Fruit fly (Drosophila melanogaster) whole organism, wandering third instar larva: Measurements from ENCODE around the gene CG6398.

ENCODE experiments used
- CG32264 ChIP-seq: fragments of 200-800 bp; sonication (Bioruptor generic); optimal IDR thresholded peaks from 2 replicates; lab custom pipeline; 2016; ENCODE audit warnings: missing biosample characterization, missing genetic modification characterization
- CG9705 ChIP-seq: fragments of 200-800 bp; sonication (Bioruptor generic); optimal IDR thresholded peaks from 2 replicates; lab custom pipeline; 2018; ENCODE audit warnings: missing biosample characterization, mild to moderate bottlenecking, missing genetic modification characterization
- CrebA ChIP-seq: fragments of 200-800 bp; sonication (Bioruptor generic); optimal IDR thresholded peaks from 2 replicates; lab custom pipeline; 2016; ENCODE audit warnings: missing biosample characterization, mild to moderate bottlenecking, missing genetic modification characterization, borderline replicate concordance
- Dfd ChIP-seq: fragments of >200 bp; optimal IDR thresholded peaks from 2 replicates; lab custom pipeline; 2017; ENCODE audit warnings: missing biosample characterization, missing genetic modification characterization
- GATAd ChIP-seq: sonication (Bioruptor generic); optimal IDR thresholded peaks from 2 replicates; lab custom pipeline; 2016; ENCODE audit warnings: missing biosample characterization, missing genetic modification characterization
- HLH106 ChIP-seq: fragments of 200-800 bp; optimal IDR thresholded peaks from 3 replicates; lab custom pipeline; 2019; ENCODE audit warnings: missing biosample characterization, mild to moderate bottlenecking, missing genetic modification characterization, moderate library complexity
- Hr78 ChIP-seq: fragments of >200 bp; optimal IDR thresholded peaks from 2 replicates; lab custom pipeline; 2017; ENCODE audit warnings: missing biosample characterization, missing genetic modification characterization
- Jra ChIP-seq: sonication (Bioruptor generic); optimal IDR thresholded peaks from 2 replicates; lab custom pipeline; 2016; ENCODE audit warnings: missing biosample characterization, missing genetic modification characterization
- Mio ChIP-seq: sonication (Bioruptor generic); optimal IDR thresholded peaks from 2 replicates; lab custom pipeline; 2016; ENCODE audit warnings: missing biosample characterization, missing genetic modification characterization
- Myc ChIP-seq: fragments of >200 bp; optimal IDR thresholded peaks from 2 replicates; lab custom pipeline; 2017
- N ChIP-seq: fragments of >200 bp; optimal IDR thresholded peaks from 2 replicates; lab custom pipeline; 2018; ENCODE audit warnings: missing biosample characterization, missing external identifiers, missing genetic modification characterization
- OdsH ChIP-seq: fragments of 200-800 bp; sonication (Bioruptor generic); optimal IDR thresholded peaks from 2 replicates; lab custom pipeline; 2016; ENCODE audit warnings: missing biosample characterization, mild to moderate bottlenecking, missing genetic modification characterization
- Rel ChIP-seq, 2 experiments: fragments of 200-800 bp; sonication (Bioruptor generic) in 1 of 2; optimal IDR thresholded peaks; 2 replicates in 1 of 2; 3 replicates in 1 of 2; lab custom pipeline; 2016 to 2019; ENCODE audit warnings: mild to moderate bottlenecking in 2 of 2, missing biosample characterization in 2 of 2, missing genetic modification characterization in 2 of 2, moderate library complexity in 1 of 2
- Sp1 ChIP-seq: fragments of 200-800 bp; sonication (Bioruptor generic); optimal IDR thresholded peaks from 3 replicates; lab custom pipeline; 2019; ENCODE audit warnings: missing biosample characterization, mild to moderate bottlenecking, missing genetic modification characterization, moderate library complexity
- Vsx2 ChIP-seq: fragments of 200-300, 225-300 bp; sonication (Bioruptor generic); optimal IDR thresholded peaks from 2 replicates; lab custom pipeline; 2018; ENCODE audit warnings: missing biosample characterization, missing genetic modification characterization; ENCODE audit not compliant: partially characterized antibody
- br ChIP-seq: fragments of 200-800 bp; sonication (Bioruptor generic); optimal IDR thresholded peaks from 2 replicates; lab custom pipeline; 2016; ENCODE audit warnings: missing biosample characterization, missing genetic modification characterization
- brk ChIP-seq: fragments of 200-800 bp; sonication (Bioruptor generic); optimal IDR thresholded peaks from 2 replicates; lab custom pipeline; 2016; ENCODE audit warnings: missing biosample characterization, mild to moderate bottlenecking, missing genetic modification characterization
- dl ChIP-seq, 2 experiments: fragments of 175-275, 200-275 bp in 1 of 2; fragments of 200-275 bp in 1 of 2; sonication (Bioruptor generic); optimal IDR thresholded peaks; lab custom pipeline; 2018; ENCODE audit warnings: mild to moderate bottlenecking in 2 of 2, missing biosample characterization in 2 of 2, missing genetic modification characterization in 2 of 2, moderate library complexity in 2 of 2; ENCODE audit not compliant: partially characterized antibody in 2 of 2, insufficient read depth in 1 of 2
- dsf ChIP-seq: sonication (Bioruptor generic); optimal IDR thresholded peaks from 2 replicates; lab custom pipeline; 2016; ENCODE audit warnings: missing biosample characterization, missing genetic modification characterization, borderline replicate concordance
- ey ChIP-seq: fragments of 200-800 bp; sonication (Bioruptor generic); optimal IDR thresholded peaks from 2 replicates; lab custom pipeline; 2016; ENCODE audit warnings: missing biosample characterization, missing genetic modification characterization
- foxo ChIP-seq, 2 experiments: fragments of 200-800 bp; sonication (Bioruptor generic); optimal IDR thresholded peaks; 2 replicates in 1 of 2; 3 replicates in 1 of 2; lab custom pipeline; 2016 to 2017; ENCODE audit warnings: missing biosample characterization in 2 of 2, missing genetic modification characterization in 2 of 2
- fru ChIP-seq: fragments of 200-800 bp; sonication (Bioruptor generic); optimal IDR thresholded peaks from 3 replicates; lab custom pipeline; 2016; ENCODE audit warnings: missing biosample characterization, mild to moderate bottlenecking, missing genetic modification characterization
- h ChIP-seq: fragments of 200-800 bp; sonication (Bioruptor generic); optimal IDR thresholded peaks from 3 replicates; lab custom pipeline; 2016; ENCODE audit warnings: missing biosample characterization, mild to moderate bottlenecking, missing genetic modification characterization
- jim ChIP-seq: fragments of 175-275, 200-325 bp; sonication (Bioruptor generic); optimal IDR thresholded peaks from 2 replicates; lab custom pipeline; 2016; ENCODE audit warnings: missing biosample characterization, mild to moderate bottlenecking, missing genetic modification characterization
- lola ChIP-seq: fragments of >200 bp; optimal IDR thresholded peaks from 2 replicates; lab custom pipeline; 2017; ENCODE audit warnings: missing biosample characterization, missing genetic modification characterization
- pan ChIP-seq: fragments of >200 bp; optimal IDR thresholded peaks from 2 replicates; lab custom pipeline; 2017
- psq ChIP-seq: fragments of 200-800 bp; sonication (Bioruptor generic); optimal IDR thresholded peaks from 3 replicates; lab custom pipeline; 2017; ENCODE audit warnings: missing biosample characterization, mild to moderate bottlenecking, missing genetic modification characterization, moderate library complexity
- rgr ChIP-seq: fragments of 200-800 bp; sonication (Bioruptor generic); optimal IDR thresholded peaks from 3 replicates; lab custom pipeline; 2016; ENCODE audit warnings: missing biosample characterization, mild to moderate bottlenecking, missing genetic modification characterization
- sage ChIP-seq: fragments of 200-800 bp; sonication (Bioruptor generic); optimal IDR thresholded peaks from 2 replicates; lab custom pipeline; 2016; ENCODE audit warnings: missing biosample characterization, mild to moderate bottlenecking, missing genetic modification characterization
- sv ChIP-seq: fragments of 200-800 bp; sonication (Bioruptor generic); optimal IDR thresholded peaks from 3 replicates; lab custom pipeline; 2016; ENCODE audit warnings: missing biosample characterization, missing genetic modification characterization
- tai ChIP-seq: sonication (Bioruptor generic); optimal IDR thresholded peaks from 2 replicates; lab custom pipeline; 2016; ENCODE audit warnings: missing biosample characterization, missing genetic modification characterization
- usp ChIP-seq: fragments of >200 bp; optimal IDR thresholded peaks from 2 replicates; lab custom pipeline; 2017; ENCODE audit warnings: missing biosample characterization, missing genetic modification characterization
- woc ChIP-seq: sonication (Bioruptor generic); optimal IDR thresholded peaks from 2 replicates; lab custom pipeline; 2016; ENCODE audit warnings: missing biosample characterization, mild to moderate bottlenecking, missing genetic modification characterization

Gene CG6398

DNA sequence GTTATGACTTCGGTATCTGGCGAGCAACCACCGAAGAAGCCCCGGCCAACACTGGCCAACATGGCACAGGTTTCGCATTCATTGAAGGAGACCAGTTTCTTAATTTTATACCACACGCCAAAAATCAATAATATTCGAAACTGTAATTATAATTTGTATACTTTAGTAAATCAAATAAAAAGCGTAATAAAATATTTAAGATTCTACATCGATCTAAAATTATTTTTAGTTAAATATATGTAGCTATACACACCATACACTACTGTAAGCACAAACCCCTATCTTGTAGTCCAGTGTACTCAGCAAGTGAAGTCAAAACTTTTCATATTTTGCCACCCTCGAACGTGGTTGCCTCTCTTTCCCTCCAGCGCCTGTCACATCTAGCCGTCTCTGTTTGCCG is 48.6 kb upstream of the CG6398 start:
- TF ChIP-seq sv (GFP tag; lab: Kevin White, UChicago), result no peak
- no peak for TF ChIP-seq dl (GFP tag; optimal IDR thresholded peaks at IDR 0.05; lab: Kevin White, UChicago; ENCODE audit: insufficient read depth in 1 of 2, partially characterized antibody in 2 of 2)
- peak; percentile 8 for TF ChIP-seq Sp1
- TF ChIP-seq Myc (lab: Kevin White, UChicago), result no peak
- no peak for TF ChIP-seq woc (GFP tag; lab: Kevin White, UChicago)
- peak; percentile 18 for TF ChIP-seq HLH106 (tag; lab: Kevin White, UChicago)
- no peak for TF ChIP-seq N (GFP tag; lab: Kevin White, UChicago)

DNA sequence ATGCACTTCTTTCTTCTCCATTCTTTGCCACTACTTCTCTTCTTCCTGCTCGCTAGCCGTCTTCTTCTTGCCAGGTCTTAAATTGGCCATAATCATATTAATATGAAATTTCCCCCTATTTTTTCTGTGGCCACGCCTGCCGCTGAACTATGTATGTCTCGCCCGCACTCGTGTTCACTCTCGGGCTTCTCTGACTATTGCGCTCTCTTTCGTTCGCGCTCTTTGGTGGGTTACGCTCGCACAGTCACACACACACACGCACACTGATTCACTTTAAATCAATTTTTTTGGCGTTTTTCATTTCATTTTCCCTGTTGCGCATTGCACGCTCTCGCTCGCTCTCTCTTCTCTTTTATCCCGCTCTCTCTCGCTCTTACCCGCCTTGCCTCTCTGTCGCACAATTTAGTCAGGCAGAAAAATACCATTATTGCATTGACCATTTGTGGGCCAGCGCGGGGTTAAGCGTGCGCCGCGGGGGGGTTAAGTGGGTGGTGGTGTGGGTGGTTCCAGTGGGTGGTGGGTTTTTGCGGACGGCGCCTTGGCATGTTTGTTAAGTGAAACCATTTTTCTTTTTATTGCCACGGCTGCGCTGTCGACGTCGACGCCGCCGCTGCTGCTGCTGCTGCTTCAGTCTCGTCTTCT is 41.1 kb upstream of the CG6398 start:
- TF ChIP-seq Myc (lab: Kevin White, UChicago) (no peak), rgr (GFP tag; lab: Kevin White, UChicago) (no peak), Vsx2 (GFP tag; lab: Kevin White, UChicago) (peak; percentile 64), Dfd (GFP tag; lab: Kevin White, UChicago) (peak; percentile 31)

DNA sequence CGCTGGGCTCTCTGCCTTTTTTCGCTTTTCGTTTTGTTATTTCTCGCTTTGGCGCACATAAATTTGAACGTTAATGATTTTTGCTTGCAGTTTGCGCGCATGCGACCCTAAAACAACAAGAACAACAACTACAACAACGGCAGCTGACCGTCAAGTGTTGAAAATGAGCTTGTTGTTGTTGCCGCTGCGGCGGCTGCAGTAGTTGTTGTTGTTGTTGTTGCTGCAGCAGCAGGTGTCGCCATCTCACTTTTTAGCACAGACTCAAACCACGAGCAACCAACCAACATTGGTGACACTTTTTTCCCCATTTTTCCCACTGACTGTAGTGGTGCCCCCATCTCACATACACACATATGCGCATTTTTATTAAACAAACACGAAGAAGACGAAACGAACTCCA is 40.6 kb upstream of the CG6398 start:
- no peak for TF ChIP-seq fru (GFP tag; lab: Kevin White, UChicago)
- no peak for TF ChIP-seq CG32264 (GFP tag; lab: Kevin White, UChicago)
- TF ChIP-seq h (GFP tag; lab: Kevin White, UChicago), result no peak

DNA sequence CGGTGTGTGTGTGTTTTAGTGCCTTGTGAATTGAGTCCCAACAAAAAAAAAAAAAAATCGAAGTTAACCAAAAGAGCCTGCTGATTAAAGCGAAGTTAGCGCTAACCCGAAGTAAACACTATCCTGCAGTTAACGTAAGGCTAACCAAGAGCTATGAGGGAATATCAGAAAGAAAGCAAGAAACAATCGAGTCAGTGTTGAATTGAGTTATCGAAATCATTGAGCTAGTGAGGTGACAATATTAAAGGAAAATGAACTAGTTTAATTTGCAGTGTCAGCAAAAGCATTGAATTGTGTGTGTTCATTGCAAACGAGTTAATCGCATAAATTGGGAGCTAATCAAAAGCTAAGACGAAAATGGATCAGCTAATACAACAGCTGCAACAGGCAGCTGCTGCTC is 39.9 kb upstream of the CG6398 start, which contains the start of gene OdsH:
Gene OdsH (plus strand): TSS at position 301 of the 400 bp plus-strand sequence.
- TF ChIP-seq woc (GFP tag; lab: Kevin White, UChicago) (no peak), br (GFP tag; lab: Kevin White, UChicago) (no peak), ey (GFP tag; lab: Kevin White, UChicago) (no peak), OdsH (no peak), CG9705 (GFP tag; lab: Kevin White, UChicago) (no peak), pan (lab: Kevin White, UChicago) (no peak), usp (GFP tag; lab: Kevin White, UChicago) (no peak), rgr (GFP tag; lab: Kevin White, UChicago) (no peak), Myc (lab: Kevin White, UChicago) (no peak), h (GFP tag; lab: Kevin White, UChicago) (no peak), Jra (GFP tag; lab: Kevin White, UChicago) (no peak), psq (GFP tag; lab: Kevin White, UChicago) (no peak), Rel (GFP tag; optimal IDR thresholded peaks at IDR 0.05; lab: Kevin White, UChicago) (no peak), Rel (tag; optimal IDR thresholded peaks at IDR 0.05; lab: Kevin White, UChicago) (no peak), GATAd (no peak), dl (GFP tag; optimal IDR thresholded peaks at IDR 0.05; lab: Kevin White, UChicago; ENCODE audit: insufficient read depth in 1 of 2, partially characterized antibody in 2 of 2) (no peak), fru (GFP tag; lab: Kevin White, UChicago) (no peak)

DNA sequence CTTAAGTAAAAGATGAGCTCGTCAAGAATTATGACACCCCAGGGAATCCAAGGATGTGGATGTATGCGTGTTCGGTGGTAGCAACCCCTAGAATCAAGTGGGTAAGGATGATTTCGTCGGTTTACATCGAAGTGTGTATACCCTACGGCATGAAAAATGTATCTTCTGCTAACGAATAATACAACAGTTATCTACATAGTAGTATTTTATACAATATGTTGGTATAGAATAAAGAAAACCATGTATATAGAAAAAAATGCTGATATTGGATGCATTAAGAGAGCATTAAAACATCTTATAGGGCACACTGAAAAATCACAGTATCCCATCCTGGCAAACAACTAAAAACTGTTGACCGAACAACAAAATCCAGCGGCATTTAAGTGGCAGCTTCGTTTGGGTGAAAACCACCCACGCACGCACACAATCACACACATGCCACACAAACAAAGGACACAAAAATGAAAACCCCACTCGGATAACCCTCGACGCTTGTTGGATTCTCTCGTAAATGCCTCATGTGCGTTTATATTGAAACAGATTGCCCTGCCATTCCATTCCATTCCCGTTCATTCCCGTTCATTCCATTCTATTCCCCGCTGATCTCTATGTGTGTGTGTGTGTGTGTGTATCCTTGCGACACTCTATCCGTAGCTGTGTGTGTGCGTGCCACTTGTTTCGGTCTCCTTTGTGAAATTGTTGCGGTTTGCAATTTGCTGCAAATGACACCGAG is 31.4 kb upstream of the CG6398 start:
- TF ChIP-seq Hr78 (GFP tag; lab: Kevin White, UChicago) (no peak), Myc (lab: Kevin White, UChicago) (no peak), br (GFP tag; lab: Kevin White, UChicago) (no peak), fru (GFP tag; lab: Kevin White, UChicago) (no peak), sage (GFP tag; lab: Kevin White, UChicago) (no peak), dsf (GFP tag; lab: Kevin White, UChicago) (no peak), brk (no peak), Mio (GFP tag; lab: Kevin White, UChicago) (no peak), HLH106 (tag; lab: Kevin White, UChicago) (no peak), woc (GFP tag; lab: Kevin White, UChicago) (no peak), jim (GFP tag; lab: Kevin White, UChicago) (no peak), CrebA (no peak), tai (GFP tag; lab: Kevin White, UChicago) (no peak), foxo (GFP tag; optimal IDR thresholded peaks at IDR 0.05; lab: Kevin White, UChicago) (no peak), lola (GFP tag; lab: Kevin White, UChicago) (no peak), psq (GFP tag; lab: Kevin White, UChicago) (no peak), GATAd (no peak), ey (GFP tag; lab: Kevin White, UChicago) (no peak), Dfd (GFP tag; lab: Kevin White, UChicago) (no peak)
